Fruit fly (Drosophila melanogaster) whole organism, adult: Measurements from ENCODE around the gene blanks.

Source experiments
- CG12768 ChIP-seq: fragments of 200-800 bp; sonication (Bioruptor generic); optimal IDR thresholded peaks from 2 replicates; lab custom pipeline; 2017; ENCODE audit warnings: missing biosample characterization, missing genetic modification characterization, mild to moderate bottlenecking, moderate library complexity, missing genetic modification reagents
- CG1620 ChIP-seq: fragments of 200-800 bp; sonication (Bioruptor generic); optimal IDR thresholded peaks from 2 replicates; lab custom pipeline; 2016; ENCODE audit warnings: missing biosample characterization, missing genetic modification characterization
- CG33017 ChIP-seq: fragments of 200-800 bp; sonication (Bioruptor generic); optimal IDR thresholded peaks from 2 replicates; lab custom pipeline; 2018; ENCODE audit warnings: missing biosample characterization, mild to moderate bottlenecking, missing genetic modification characterization, moderate library complexity
- CG5204 ChIP-seq: fragments of 200-800 bp; sonication (Bioruptor generic); optimal IDR thresholded peaks from 2 replicates; lab custom pipeline; 2016; ENCODE audit warnings: missing biosample characterization, missing genetic modification characterization
- CG7045 ChIP-seq: fragments of 200-800 bp; sonication (Bioruptor generic); optimal IDR thresholded peaks from 2 replicates; lab custom pipeline; 2017; ENCODE audit warnings: missing biosample characterization, mild to moderate bottlenecking, missing genetic modification characterization
- Clk ChIP-seq: fragments of 200-800 bp; sonication (Bioruptor generic); optimal IDR thresholded peaks from 2 replicates; lab custom pipeline; 2017; ENCODE audit warnings: missing biosample characterization, missing genetic modification characterization
- Crg-1 ChIP-seq: fragments of 200-800 bp; sonication (Bioruptor generic); optimal IDR thresholded peaks from 2 replicates; lab custom pipeline; 2016; ENCODE audit warnings: missing biosample characterization, missing genetic modification characterization
- Hr96 ChIP-seq: fragments of 200-800 bp; sonication (Bioruptor generic); optimal IDR thresholded peaks from 2 replicates; lab custom pipeline; 2016; ENCODE audit warnings: missing biosample characterization, missing genetic modification characterization
- bab1 ChIP-seq: fragments of 200-800 bp; sonication (Bioruptor generic); optimal IDR thresholded peaks from 3 replicates; lab custom pipeline; 2019; ENCODE audit warnings: missing biosample characterization, mild to moderate bottlenecking, missing genetic modification characterization, moderate library complexity
- cnc ChIP-seq, 2 experiments: fragments of >200 bp; optimal IDR thresholded peaks; 2 replicates each; lab custom pipeline; 2017
- kay ChIP-seq: fragments of 200-800 bp; sonication (Bioruptor generic); peaks from one replicate; lab custom pipeline; 2016; ENCODE audit warnings: missing biosample characterization, missing genetic modification characterization, borderline replicate concordance
- ovo ChIP-seq: fragments of 200-800 bp; sonication (Bioruptor generic); optimal IDR thresholded peaks from 2 replicates; lab custom pipeline; 2016; ENCODE audit warnings: missing biosample characterization, missing genetic modification characterization
- pad ChIP-seq: fragments of 200-800 bp; sonication (Bioruptor generic); optimal IDR thresholded peaks from 3 replicates; lab custom pipeline; 2017; ENCODE audit warnings: missing biosample characterization, missing genetic modification characterization, mild to moderate bottlenecking, moderate library complexity, missing genetic modification reagents
- toe ChIP-seq: fragments of 200-800 bp; sonication (Bioruptor generic); optimal IDR thresholded peaks from 2 replicates; lab custom pipeline; 2016; ENCODE audit warnings: missing biosample characterization, missing genetic modification characterization

DNA sequence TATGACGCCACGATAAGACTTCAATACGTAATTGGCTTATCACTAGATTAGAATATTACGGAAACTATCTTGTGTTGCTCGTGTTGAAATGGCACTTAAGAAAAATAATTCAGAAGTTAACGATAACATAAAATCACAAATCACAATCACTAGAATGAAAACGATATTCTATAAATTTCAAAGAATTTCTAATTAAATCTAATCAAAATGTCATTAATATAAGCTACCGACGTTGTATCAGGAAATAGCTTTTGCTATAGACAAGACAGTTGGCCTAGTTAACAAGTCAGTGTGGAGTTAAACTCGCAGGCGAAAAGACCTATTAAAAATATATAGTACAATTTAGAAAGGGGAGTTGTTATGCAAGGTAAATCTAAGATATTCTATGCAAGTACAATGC, 19.3 kb downstream of the blanks start, which contains the start of gene CG4835:
- TF ChIP-seq CG1620 (GFP tag; lab: Kevin White, UChicago) (no peak), kay (GFP tag; lab: Kevin White, UChicago) (no peak), CG12768 (GFP tag; lab: Kevin White, UChicago) (no peak), Clk (no peak), Crg-1 (GFP tag; lab: Kevin White, UChicago) (no peak), CG33017 (tag; lab: Kevin White, UChicago) (no peak), CG7045 (no peak), bab1 (no peak), Hr96 (GFP tag; lab: Kevin White, UChicago) (no peak), pad (GFP tag; lab: Kevin White, UChicago) (no peak), toe (GFP tag; lab: Kevin White, UChicago) (no peak), ovo (GFP tag; lab: Kevin White, UChicago) (no peak), cnc (optimal IDR thresholded peaks at IDR 0.05; lab: Kevin White, UChicago) (no peak), CG5204 (no peak)
